Worm (Caenorhabditis elegans) whole organism, L4 larva: ENCODE data around the gene fbxa-105.

Experiments
- R02D3.7 ChIP-seq: fragments of 150-350 bp; sonication (generic microtip); optimal IDR thresholded peaks from 3 replicates; lab custom pipeline; 2014; ENCODE audit warnings: missing biosample characterization, missing genetic modification characterization
- T20F7.1 ChIP-seq: fragments of 200-800 bp; sonication (Bioruptor generic); optimal IDR thresholded peaks from 2 replicates; lab custom pipeline; 2018; ENCODE audit warnings: mild to moderate bottlenecking, missing genetic modification characterization, missing compliant biosample characterization
- ZK546.5 ChIP-seq, 2 experiments: sonication (generic microtip); optimal IDR thresholded peaks; 2 replicates each; lab custom pipeline; 2017; ENCODE audit warnings: missing biosample characterization in 2 of 2, missing genetic modification characterization in 2 of 2
- attf-4 ChIP-seq: sonication (generic microtip); optimal IDR thresholded peaks from 3 replicates; lab custom pipeline; 2017; ENCODE audit warnings: missing biosample characterization, missing genetic modification characterization
- cey-2 ChIP-seq: sonication (generic microtip); optimal IDR thresholded peaks from 3 replicates; lab custom pipeline; 2017; ENCODE audit warnings: missing genetic modification characterization, mild to moderate bottlenecking, missing compliant biosample characterization, antibody characterized with exemption, borderline replicate concordance; ENCODE audit not compliant: insufficient read depth
- daf-16 ChIP-seq, 3 experiments: sonication (generic microtip); optimal IDR thresholded peaks; 2 replicates each; lab custom pipeline; 2016 to 2017; ENCODE audit warnings: missing genetic modification characterization in 3 of 3, missing genetic modification reagents in 3 of 3, mild to moderate bottlenecking in 2 of 3, missing compliant biosample characterization in 2 of 3, missing biosample characterization in 1 of 3, moderate library complexity in 1 of 3
- daf-8 ChIP-seq: fragments of 200-800 bp; sonication (Bioruptor generic); IDR thresholded peaks from 2 replicates; pipeline ENCODE4 v1.3.6; 2022; ENCODE audit warnings: missing genetic modification characterization, missing compliant biosample characterization
- dmd-9 ChIP-seq: fragments of 200-800 bp; sonication (Bioruptor generic); IDR thresholded peaks from 2 replicates; pipeline ENCODE4 v1.3.6; 2022; ENCODE audit warnings: missing genetic modification reagents, missing genetic modification characterization, missing compliant biosample characterization
- dpl-1 ChIP-seq: fragments of 150-350 bp; optimal IDR thresholded peaks from 2 replicates; lab custom pipeline; 2014; ENCODE audit warnings: missing biosample characterization, missing genetic modification reagents, missing genetic modification characterization
- dve-1 ChIP-seq: sonication (generic microtip); optimal IDR thresholded peaks from 2 replicates; lab custom pipeline; 2017; ENCODE audit warnings: antibody characterized with exemption, mild to moderate bottlenecking, missing genetic modification characterization, missing compliant biosample characterization; ENCODE audit not compliant: insufficient read depth
- egl-27 ChIP-seq: sonication (generic microtip); optimal IDR thresholded peaks from 3 replicates; lab custom pipeline; 2017; ENCODE audit warnings: missing biosample characterization, missing genetic modification reagents, missing genetic modification characterization
- egl-43 ChIP-seq: fragments of 200-800 bp; sonication (Bioruptor generic); IDR thresholded peaks from 2 replicates; pipeline ENCODE4 v1.3.6; 2022; ENCODE audit warnings: missing genetic modification reagents, missing genetic modification characterization, missing compliant biosample characterization
- fkh-10 ChIP-seq: fragments of 150-350 bp; optimal IDR thresholded peaks from 2 replicates; lab custom pipeline; 2014; ENCODE audit warnings: missing biosample characterization, missing genetic modification reagents, missing genetic modification characterization
- fos-1 ChIP-seq: fragments of 150-350 bp; optimal IDR thresholded peaks from 2 replicates; lab custom pipeline; 2014; ENCODE audit warnings: missing biosample characterization, missing genetic modification characterization
- hif-1 ChIP-seq, 2 experiments: sonication (generic microtip); optimal IDR thresholded peaks; 2 replicates each; lab custom pipeline; 2016 to 2017; ENCODE audit warnings: missing compliant biosample characterization in 2 of 2, missing genetic modification characterization in 2 of 2, missing genetic modification reagents in 2 of 2, missing genotype in 2 of 2, mild to moderate bottlenecking in 1 of 2
- hlh-11 ChIP-seq: fragments of 200-800 bp; sonication (Bioruptor generic); optimal IDR thresholded peaks from 2 replicates; lab custom pipeline; 2018; ENCODE audit warnings: mild to moderate bottlenecking, missing genetic modification characterization, missing compliant biosample characterization
- hmg-1.1 ChIP-seq: fragments of 200-800 bp; sonication (Bioruptor generic); IDR thresholded peaks from 2 replicates; pipeline ENCODE4 v1.3.6; 2022; ENCODE audit warnings: missing genetic modification reagents, missing genetic modification characterization, missing compliant biosample characterization
- jun-1 ChIP-seq: fragments of 150-350 bp; optimal IDR thresholded peaks from 2 replicates; lab custom pipeline; 2014; ENCODE audit warnings: missing biosample characterization, missing genetic modification reagents, missing genetic modification characterization
- lin-29 ChIP-seq: fragments of 200-800 bp; sonication (Bioruptor generic); IDR thresholded peaks from 2 replicates; pipeline ENCODE4 v1.3.6; 2022; ENCODE audit warnings: missing genetic modification reagents, missing genetic modification characterization, missing compliant biosample characterization
- lir-3 ChIP-seq: sonication (generic microtip); optimal IDR thresholded peaks from 2 replicates; lab custom pipeline; 2016; ENCODE audit warnings: mild to moderate bottlenecking, missing genetic modification characterization, missing compliant biosample characterization
- lsy-2 ChIP-seq, 2 experiments: fragments of 150-350 bp in 1 of 2; sonication (generic microtip) in 1 of 2; optimal IDR thresholded peaks; 2 replicates each; lab custom pipeline; 2014 to 2017; ENCODE audit warnings: missing biosample characterization in 2 of 2, missing genetic modification characterization in 2 of 2
- madf-5 ChIP-seq, 2 experiments: fragments of 200-800 bp; sonication (Bioruptor generic); IDR thresholded peaks; 2 replicates each; pipeline ENCODE4 v1.3.6; 2022; ENCODE audit warnings: missing compliant biosample characterization in 2 of 2, missing genetic modification characterization in 2 of 2
- mdl-1 ChIP-seq, 2 experiments: fragments of 150-350 bp in 1 of 2; sonication (generic microtip) in 1 of 2; optimal IDR thresholded peaks; 2 replicates each; lab custom pipeline; 2014 to 2017; ENCODE audit warnings: missing biosample characterization in 2 of 2, missing genetic modification characterization in 2 of 2
- mes-2 ChIP-seq: sonication (generic microtip); optimal IDR thresholded peaks from 2 replicates; lab custom pipeline; 2016; ENCODE audit warnings: missing genotype, mild to moderate bottlenecking, missing genetic modification characterization, missing compliant biosample characterization; ENCODE audit not compliant: poor library complexity, severe bottlenecking
- mxl-2 ChIP-seq: fragments of 200-800 bp; sonication (Bioruptor generic); conservative IDR thresholded peaks from 2 replicates; pipeline ENCODE4 v1.3.6; 2022; ENCODE audit warnings: missing genetic modification reagents, missing genetic modification characterization, missing compliant biosample characterization
- mxl-3 ChIP-seq: fragments of 200-800 bp; sonication (Bioruptor generic); optimal IDR thresholded peaks from 2 replicates; lab custom pipeline; 2018; ENCODE audit warnings: mild to moderate bottlenecking, missing genetic modification characterization, missing compliant biosample characterization
- nhr-11 ChIP-seq: fragments of 150-350 bp; optimal IDR thresholded peaks from 2 replicates; lab custom pipeline; 2014; ENCODE audit warnings: missing biosample characterization, missing genetic modification characterization
- nhr-237 ChIP-seq: sonication (generic microtip); optimal IDR thresholded peaks from 2 replicates; lab custom pipeline; 2017; ENCODE audit warnings: missing biosample characterization, missing genetic modification characterization
- nhr-25 ChIP-seq: sonication (generic microtip); optimal IDR thresholded peaks from 2 replicates; lab custom pipeline; 2017; ENCODE audit warnings: missing genetic modification characterization, mild to moderate bottlenecking, missing compliant biosample characterization, antibody characterized with exemption, moderate library complexity, borderline replicate concordance; ENCODE audit not compliant: insufficient read depth
- nhr-28 ChIP-seq: fragments of 150-350 bp; optimal IDR thresholded peaks from 2 replicates; lab custom pipeline; 2014; ENCODE audit warnings: missing biosample characterization, missing genetic modification characterization
- nhr-48 ChIP-seq: sonication (generic microtip); optimal IDR thresholded peaks from 2 replicates; lab custom pipeline; 2016; ENCODE audit warnings: mild to moderate bottlenecking, missing genetic modification characterization, missing compliant biosample characterization
- nhr-6 ChIP-seq: fragments of 150-350 bp; optimal IDR thresholded peaks from 2 replicates; lab custom pipeline; 2014; ENCODE audit warnings: missing biosample characterization, missing genetic modification characterization
- php-3 ChIP-seq: fragments of 200-800 bp; sonication (Bioruptor generic); IDR thresholded peaks from 2 replicates; pipeline ENCODE4 v1.3.6; 2022; ENCODE audit warnings: missing genetic modification reagents, missing genetic modification characterization, missing compliant biosample characterization
- pqm-1 ChIP-seq: sonication (generic microtip); optimal IDR thresholded peaks from 2 replicates; lab custom pipeline; 2017; ENCODE audit warnings: missing biosample characterization, missing genetic modification characterization
- saeg-2 ChIP-seq: fragments of 200-800 bp; sonication (Bioruptor generic); IDR thresholded peaks from 2 replicates; pipeline ENCODE4 v1.3.6; 2022; ENCODE audit warnings: missing genetic modification reagents, missing genetic modification characterization, missing compliant biosample characterization
- set-16 ChIP-seq: fragments of 200-800 bp; sonication (Bioruptor generic); IDR thresholded peaks from 2 replicates; pipeline ENCODE4 v1.3.6; 2022; ENCODE audit warnings: missing genetic modification reagents, missing genetic modification characterization, missing compliant biosample characterization
- snpc-1.2 ChIP-seq: fragments of 200-800 bp; sonication (Bioruptor generic); IDR thresholded peaks from 2 replicates; pipeline ENCODE4 v1.3.6; 2022; ENCODE audit warnings: missing genetic modification reagents, missing genetic modification characterization, missing compliant biosample characterization
- snpc-4 ChIP-seq: fragments of 150-350 bp; optimal IDR thresholded peaks from 2 replicates; lab custom pipeline; 2014; ENCODE audit warnings: missing biosample characterization, missing genetic modification characterization
- spr-1 ChIP-seq: sonication (generic microtip); optimal IDR thresholded peaks from 2 replicates; lab custom pipeline; 2016; ENCODE audit warnings: mild to moderate bottlenecking, missing genetic modification characterization, missing compliant biosample characterization
- tra-1 ChIP-seq: fragments of 200-800 bp; sonication (Bioruptor generic); IDR thresholded peaks from 2 replicates; pipeline ENCODE4 v1.3.6; 2022; ENCODE audit warnings: missing genetic modification reagents, missing genetic modification characterization, missing compliant biosample characterization
- unc-130 ChIP-seq: sonication (generic microtip); optimal IDR thresholded peaks from 2 replicates; lab custom pipeline; 2016; ENCODE audit warnings: missing genetic modification reagents, missing genetic modification characterization, missing compliant biosample characterization
- vab-7 ChIP-seq: fragments of 200-800 bp; sonication (Bioruptor generic); IDR thresholded peaks from 2 replicates; pipeline ENCODE4 v1.3.6; 2022; ENCODE audit warnings: missing genetic modification reagents, missing genetic modification characterization, missing compliant biosample characterization
- zag-1 ChIP-seq: fragments of 150-350 bp; optimal IDR thresholded peaks from 2 replicates; lab custom pipeline; 2014; ENCODE audit warnings: missing biosample characterization, missing genetic modification characterization
- zip-11 ChIP-seq: fragments of 200-800 bp; sonication (Bioruptor generic); IDR thresholded peaks from 2 replicates; pipeline ENCODE4 v1.3.6; 2022; ENCODE audit warnings: missing genetic modification characterization, missing compliant biosample characterization
- ztf-11 ChIP-seq: fragments of 150-350 bp; optimal IDR thresholded peaks from 2 replicates; lab custom pipeline; 2014; ENCODE audit warnings: missing biosample characterization, missing genetic modification characterization
- ztf-7 ChIP-seq: fragments of 150-350 bp; optimal IDR thresholded peaks from 2 replicates; lab custom pipeline; 2014; ENCODE audit warnings: missing biosample characterization, missing genetic modification characterization

Gene fbxa-105

ce11 chrV:7391933-7392332 is at the start of gene fbxa-105:
TSS of gene fbxa-105 (minus strand) at chrV:7392029.
- TF ChIP-seq ZK546.5 (tag; optimal IDR thresholded peaks at IDR 0.05; lab: Kevin White, UChicago): no peak
- no peak for TF ChIP-seq madf-5 (GFP tag; IDR thresholded peaks at IDR 0.05; lab: Robert Waterston, UW)
- no peak for TF ChIP-seq ztf-7 (tag; lab: Kevin White, UChicago)
- no peak for TF ChIP-seq nhr-48 (tag; lab: Kevin White, UChicago)
- no peak for TF ChIP-seq saeg-2 (GFP tag; lab: Robert Waterston, UW)
- TF ChIP-seq nhr-237 (tag; lab: Kevin White, UChicago): no peak
- TF ChIP-seq T20F7.1 (GFP tag; lab: Kevin White, UChicago): no peak
- no peak for TF ChIP-seq ztf-11 (tag; lab: Kevin White, UChicago)
- peak; percentile 26 for TF ChIP-seq nhr-28
- no peak for TF ChIP-seq jun-1
- TF ChIP-seq lin-29 (GFP tag; lab: Robert Waterston, UW): no peak
- no peak for TF ChIP-seq daf-16 (GFP tag; optimal IDR thresholded peaks at IDR 0.05; lab: Kevin White, UChicago)
- TF ChIP-seq daf-16 (tag; optimal IDR thresholded peaks at IDR 0.05; lab: Kevin White, UChicago): peak; percentile 59
- no peak for TF ChIP-seq R02D3.7
- TF ChIP-seq unc-130 (GFP tag; lab: Kevin White, UChicago): no peak
- no peak for TF ChIP-seq spr-1 (tag; lab: Kevin White, UChicago)
- peak; percentile 77 for TF ChIP-seq pqm-1
- no peak for TF ChIP-seq dpl-1
- no peak for TF ChIP-seq snpc-4 (tag; lab: Kevin White, UChicago)
- no peak for TF ChIP-seq fos-1 (tag; lab: Kevin White, UChicago)
- TF ChIP-seq dve-1: peak; percentile 24
- TF ChIP-seq egl-27 (tag; lab: Kevin White, UChicago): no peak
- TF ChIP-seq php-3 (GFP tag; lab: Robert Waterston, UW): no peak

DNA sequence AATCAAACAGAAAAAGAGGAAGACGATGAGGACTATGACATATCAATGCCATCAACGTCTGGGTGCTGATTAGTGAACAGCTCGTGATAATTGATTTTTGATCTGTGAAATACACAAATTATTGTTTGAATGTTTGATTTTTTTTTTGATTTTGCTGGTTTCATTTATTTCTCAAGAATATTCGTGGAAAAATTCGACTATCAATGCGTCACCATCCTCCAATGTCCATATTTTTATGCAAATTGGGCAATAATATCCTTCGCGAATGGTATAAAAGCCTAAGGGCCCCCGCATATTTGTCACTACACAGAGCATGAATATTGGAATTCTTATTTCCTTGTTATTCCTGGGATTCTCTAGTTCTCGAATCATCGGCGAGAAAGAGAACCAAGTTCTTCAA is 48.0 kb upstream of the fbxa-105 start, which contains the start of gene try-13:
Gene try-13 (plus strand): TSS at position 301 of the 400 bp plus-strand sequence.
- TF ChIP-seq zag-1 (tag; lab: Kevin White, UChicago): no peak

- TF ChIP-seq zip-11 (no peak), nhr-25 (no peak), nhr-11 (no peak), saeg-2 (GFP tag; lab: Robert Waterston, UW) (no peak), set-16 (GFP tag; lab: Robert Waterston, UW) (no peak), dmd-9 (no peak), daf-8 (GFP tag; lab: Robert Waterston, UW) (no peak), attf-4 (no peak), dve-1 (no peak)
These were observed 46.2 kb upstream of the fbxa-105 start, which contains the start of gene F25E5.16 for ce11 chrV:7437985-7438384. TSS of gene F25E5.16 (plus strand) at chrV:7438285.

DNA sequence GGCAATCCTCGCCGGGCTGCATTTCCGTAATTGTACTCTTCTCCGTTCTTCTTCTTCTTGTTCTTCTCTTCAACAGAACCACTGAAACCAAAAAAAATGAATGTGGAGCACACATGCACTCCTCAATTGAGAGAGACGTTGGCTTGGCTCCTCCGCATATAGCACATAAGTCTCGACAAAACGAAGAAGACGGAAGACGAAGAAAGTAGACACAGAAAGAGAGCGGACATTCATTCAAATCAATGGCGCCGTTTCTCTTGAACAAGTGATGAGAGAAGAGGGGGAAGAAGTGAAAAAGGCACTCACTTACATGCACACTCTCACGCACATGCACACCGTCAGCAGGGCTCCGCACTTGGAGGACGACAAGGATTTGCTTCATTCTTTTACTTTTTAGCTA is 45.7 kb upstream of the fbxa-105 start, which contains the start of gene F25E5.9:
Gene F25E5.9 (minus strand): TSS at position 382 of the 400 bp plus-strand sequence.
- TF ChIP-seq saeg-2 (GFP tag; lab: Robert Waterston, UW) (0 out of 2 replicates have a peak, but pooled peaks have one; percentile 34), mxl-3 (GFP tag; lab: Kevin White, UChicago) (peak; percentile 16), mxl-2 (no peak), egl-43 (peak; percentile 72; the same call in 1 of the 2 replicates), mes-2 (tag; lab: Kevin White, UChicago) (peak; percentile 23), hif-1 (tag; optimal IDR thresholded peaks at IDR 0.05; lab: Kevin White, UChicago) (peak in 1 of 2 experiments; percentile 3), hlh-11 (tag; lab: Kevin White, UChicago) (peak; percentile 7), fkh-10 (GFP tag; lab: Kevin White, UChicago) (peak; percentile 29), nhr-6 (tag; lab: Kevin White, UChicago) (peak; percentile 2), cey-2 (tag; lab: Kevin White, UChicago) (no peak), hmg-1.1 (GFP tag; lab: Robert Waterston, UW) (peak; percentile 67), set-16 (GFP tag; lab: Robert Waterston, UW) (0 out of 2 replicates have a peak, but pooled peaks have one; percentile 12), mdl-1 (tag; optimal IDR thresholded peaks at IDR 0.05; lab: Kevin White, UChicago) (peak in 1 of 2 experiments; percentile 22), lir-3 (tag; lab: Kevin White, UChicago) (no peak), lsy-2 (tag; optimal IDR thresholded peaks at IDR 0.05; lab: Kevin White, UChicago) (peak in 1 of 2 experiments; percentile 16), snpc-1.2 (GFP tag; lab: Robert Waterston, UW) (no peak), tra-1 (GFP tag; lab: Robert Waterston, UW) (0 out of 2 replicates have a peak, but pooled peaks have one; percentile 11), vab-7 (GFP tag; lab: Robert Waterston, UW) (0 out of 2 replicates have a peak, but pooled peaks have one; percentile 6)
